Worm (Caenorhabditis elegans) whole organism, early embryonic: ENCODE results near the gene C09B9.4.

Source experiments
- B0310.2 ChIP-seq: sonication (generic microtip); optimal IDR thresholded peaks from 2 replicates; lab custom pipeline; 2016; ENCODE audit warnings: mild to moderate bottlenecking, missing genetic modification characterization, missing compliant biosample characterization
- F13C5.2 ChIP-seq: sonication (generic microtip); optimal IDR thresholded peaks from 2 replicates; lab custom pipeline; 2017; ENCODE audit warnings: mild to moderate bottlenecking, missing genetic modification characterization, inconsistent platforms, missing compliant biosample characterization
- aly-1 ChIP-seq: sonication (generic microtip); optimal IDR thresholded peaks from 2 replicates; lab custom pipeline; 2016; ENCODE audit warnings: missing genetic modification characterization, missing compliant biosample characterization
- ama-1 ChIP-seq: fragments of 150-350 bp; optimal IDR thresholded peaks from 2 replicates; lab custom pipeline; 2014
- ceh-13 ChIP-seq: fragments of 200-800 bp; sonication (Bioruptor generic); optimal IDR thresholded peaks from 2 replicates; lab custom pipeline; 2018; ENCODE audit warnings: mild to moderate bottlenecking, missing genetic modification characterization, missing compliant biosample characterization
- ceh-36 ChIP-seq: sonication (generic microtip); optimal IDR thresholded peaks from 2 replicates; lab custom pipeline; 2016; ENCODE audit warnings: missing genetic modification characterization, inconsistent platforms, missing compliant biosample characterization
- ets-7 ChIP-seq: sonication (generic microtip); optimal IDR thresholded peaks from 2 replicates; lab custom pipeline; 2016; ENCODE audit warnings: missing genotype, missing genetic modification characterization, missing compliant biosample characterization
- flt-1 ChIP-seq: fragments of 200-800 bp; sonication (Bioruptor generic); IDR thresholded peaks from 2 replicates; pipeline ENCODE4 v1.3.6; 2022; ENCODE audit warnings: missing genetic modification characterization, missing compliant biosample characterization
- hmbx-1 ChIP-seq: sonication (generic microtip); optimal IDR thresholded peaks from 2 replicates; lab custom pipeline; 2016; ENCODE audit warnings: mild to moderate bottlenecking, missing genetic modification characterization, missing compliant biosample characterization
- hmg-4 ChIP-seq: fragments of 200-800 bp; sonication (Bioruptor generic); optimal IDR thresholded peaks from 2 replicates; lab custom pipeline; 2018; ENCODE audit warnings: mild to moderate bottlenecking, missing genetic modification characterization, missing compliant biosample characterization
- hnd-1 ChIP-seq: sonication (generic microtip); optimal IDR thresholded peaks from 2 replicates; lab custom pipeline; 2016; ENCODE audit warnings: missing genetic modification characterization, missing compliant biosample characterization
- pes-1 ChIP-seq: fragments of 200-800 bp; sonication (Bioruptor generic); IDR thresholded peaks from 2 replicates; pipeline ENCODE4 v1.3.6; 2022; ENCODE audit warnings: missing genetic modification reagents, missing genetic modification characterization, missing compliant biosample characterization
- scrt-1 ChIP-seq: fragments of 200-800 bp; sonication (Bioruptor generic); IDR thresholded peaks from 2 replicates; pipeline ENCODE4 v1.3.6; 2022; ENCODE audit warnings: missing genetic modification characterization, missing compliant biosample characterization
- sea-1 ChIP-seq: fragments of 200-800 bp; sonication (Bioruptor generic); conservative IDR thresholded peaks from 2 replicates; pipeline ENCODE4 v1.3.6; 2022; ENCODE audit warnings: missing genetic modification characterization, missing compliant biosample characterization
- tbx-11 ChIP-seq: fragments of 200-800 bp; sonication (Bioruptor generic); IDR thresholded peaks from 2 replicates; pipeline ENCODE4 v1.3.6; 2022; ENCODE audit warnings: missing genetic modification characterization, missing compliant biosample characterization
- tbx-37 ChIP-seq: fragments of 200-800 bp; sonication (Bioruptor generic); conservative IDR thresholded peaks from 2 replicates; pipeline ENCODE4 v1.3.6; 2022; ENCODE audit warnings: missing genetic modification reagents, missing genetic modification characterization, missing compliant biosample characterization
- tra-4 ChIP-seq: sonication (generic microtip); optimal IDR thresholded peaks from 2 replicates; lab custom pipeline; 2017; ENCODE audit warnings: missing genetic modification characterization, missing compliant biosample characterization

The C09B9.4 gene

ce11 chrIV:5008378-5008777 is 24.8 kb downstream of the C09B9.4 start, which contains the start of gene srm-2:
Gene srm-2 (plus strand): TSS chrIV:5008678.
- no peak for TF ChIP-seq tra-4 (tag; lab: Kevin White, UChicago)
- no peak for TF ChIP-seq hmbx-1 (tag; lab: Kevin White, UChicago)
- no peak for TF ChIP-seq aly-1 (tag; lab: Kevin White, UChicago)
- no peak for TF ChIP-seq ceh-13 (GFP tag; lab: Kevin White, UChicago)
- TF ChIP-seq sea-1 (GFP tag; lab: Robert Waterston, UW) = no peak
- no peak for TF ChIP-seq flt-1
- TF ChIP-seq B0310.2 (tag; lab: Kevin White, UChicago) = no peak
- no peak for TF ChIP-seq tbx-11 (GFP tag; lab: Robert Waterston, UW)
- no peak for TF ChIP-seq ama-1 (lab: Kevin White, UChicago)
- TF ChIP-seq tbx-37 (GFP tag; lab: Robert Waterston, UW) = no peak
- TF ChIP-seq ets-7 (tag; lab: Kevin White, UChicago) = no peak
- TF ChIP-seq hmg-4 (GFP tag; lab: Kevin White, UChicago) = no peak

ce11 chrIV:5005154-5005553 is 28.0 kb downstream of the C09B9.4 start:
- TF ChIP-seq scrt-1 (GFP tag; lab: Robert Waterston, UW) (no peak), ama-1 (lab: Kevin White, UChicago) (no peak), aly-1 (tag; lab: Kevin White, UChicago) (no peak), tbx-37 (GFP tag; lab: Robert Waterston, UW) (no peak), tbx-11 (GFP tag; lab: Robert Waterston, UW) (no peak), ceh-13 (GFP tag; lab: Kevin White, UChicago) (no peak), ets-7 (tag; lab: Kevin White, UChicago) (no peak), pes-1 (GFP tag; lab: Robert Waterston, UW) (no peak), F13C5.2 (tag; lab: Kevin White, UChicago) (no peak), sea-1 (GFP tag; lab: Robert Waterston, UW) (no peak), hnd-1 (no peak), hmbx-1 (tag; lab: Kevin White, UChicago) (no peak), ceh-36 (tag; lab: Kevin White, UChicago) (no peak)

- no peak for TF ChIP-seq scrt-1 (GFP tag; lab: Robert Waterston, UW)
- no peak for TF ChIP-seq ama-1 (lab: Kevin White, UChicago)
- TF ChIP-seq hnd-1 = no peak
- TF ChIP-seq hmg-4 (GFP tag; lab: Kevin White, UChicago) = no peak
- no peak for TF ChIP-seq F13C5.2 (tag; lab: Kevin White, UChicago)
- no peak for TF ChIP-seq B0310.2 (tag; lab: Kevin White, UChicago)
- no peak for TF ChIP-seq ceh-13 (GFP tag; lab: Kevin White, UChicago)
- no peak for TF ChIP-seq ceh-36 (tag; lab: Kevin White, UChicago)
- no peak for TF ChIP-seq flt-1
- TF ChIP-seq tbx-37 (GFP tag; lab: Robert Waterston, UW) = no peak
- TF ChIP-seq aly-1 (tag; lab: Kevin White, UChicago) = no peak
- TF ChIP-seq pes-1 (GFP tag; lab: Robert Waterston, UW) = no peak
- TF ChIP-seq ets-7 (tag; lab: Kevin White, UChicago) = no peak
- no peak for TF ChIP-seq sea-1 (GFP tag; lab: Robert Waterston, UW)
- TF ChIP-seq hmbx-1 (tag; lab: Kevin White, UChicago) = no peak
- no peak for TF ChIP-seq tra-4 (tag; lab: Kevin White, UChicago)
- TF ChIP-seq tbx-11 (GFP tag; lab: Robert Waterston, UW) = no peak
Observed at ce11 chrIV:5002448-5002847, 30.7 kb downstream of the C09B9.4 start, which contains the start of gene pes-1. Gene pes-1 (plus strand): TSS chrIV:5002748.

- TF ChIP-seq hmbx-1 (tag; lab: Kevin White, UChicago) = no peak
- TF ChIP-seq ceh-13 (GFP tag; lab: Kevin White, UChicago) = no peak
- TF ChIP-seq hnd-1 = no peak
- TF ChIP-seq tra-4 (tag; lab: Kevin White, UChicago) = no peak
- TF ChIP-seq B0310.2 (tag; lab: Kevin White, UChicago) = no peak
- no peak for TF ChIP-seq pes-1 (GFP tag; lab: Robert Waterston, UW)
- no peak for TF ChIP-seq tbx-37 (GFP tag; lab: Robert Waterston, UW)
- no peak for TF ChIP-seq sea-1 (GFP tag; lab: Robert Waterston, UW)
- TF ChIP-seq hmg-4 (GFP tag; lab: Kevin White, UChicago) = no peak
- TF ChIP-seq F13C5.2 (tag; lab: Kevin White, UChicago) = no peak
- no peak for TF ChIP-seq flt-1
- no peak for TF ChIP-seq ets-7 (tag; lab: Kevin White, UChicago)
- no peak for TF ChIP-seq scrt-1 (GFP tag; lab: Robert Waterston, UW)
Observed at ce11 chrIV:4996956-4997355, 36.2 kb downstream of the C09B9.4 start.

- TF ChIP-seq ceh-36 (tag; lab: Kevin White, UChicago) (no peak), flt-1 (no peak), scrt-1 (GFP tag; lab: Robert Waterston, UW) (no peak), ets-7 (tag; lab: Kevin White, UChicago) (no peak), hmbx-1 (tag; lab: Kevin White, UChicago) (no peak), hnd-1 (no peak), F13C5.2 (tag; lab: Kevin White, UChicago) (no peak), ceh-13 (GFP tag; lab: Kevin White, UChicago) (no peak), tbx-37 (GFP tag; lab: Robert Waterston, UW) (no peak), tra-4 (tag; lab: Kevin White, UChicago) (no peak), B0310.2 (tag; lab: Kevin White, UChicago) (no peak)
Observed at ce11 chrIV:4995842-4996241, 37.3 kb downstream of the C09B9.4 start, which contains the start of gene ssq-2. Gene ssq-2 (plus strand): TSS chrIV:4996142.

- TF ChIP-seq ceh-36 (tag; lab: Kevin White, UChicago) = no peak
- TF ChIP-seq hmbx-1 (tag; lab: Kevin White, UChicago) = no peak
- TF ChIP-seq F13C5.2 (tag; lab: Kevin White, UChicago) = no peak
- no peak for TF ChIP-seq scrt-1 (GFP tag; lab: Robert Waterston, UW)
- no peak for TF ChIP-seq aly-1 (tag; lab: Kevin White, UChicago)
- TF ChIP-seq hnd-1 = no peak
- no peak for TF ChIP-seq B0310.2 (tag; lab: Kevin White, UChicago)
- no peak for TF ChIP-seq tbx-11 (GFP tag; lab: Robert Waterston, UW)
- no peak for TF ChIP-seq ets-7 (tag; lab: Kevin White, UChicago)
- TF ChIP-seq ama-1 (lab: Kevin White, UChicago) = no peak
- no peak for TF ChIP-seq sea-1 (GFP tag; lab: Robert Waterston, UW)
- no peak for TF ChIP-seq hmg-4 (GFP tag; lab: Kevin White, UChicago)
- no peak for TF ChIP-seq flt-1
- no peak for TF ChIP-seq pes-1 (GFP tag; lab: Robert Waterston, UW)
- no peak for TF ChIP-seq tbx-37 (GFP tag; lab: Robert Waterston, UW)
- TF ChIP-seq ceh-13 (GFP tag; lab: Kevin White, UChicago) = no peak
- TF ChIP-seq tra-4 (tag; lab: Kevin White, UChicago) = no peak
Observed at ce11 chrIV:4993128-4993527, 40.0 kb downstream of the C09B9.4 start.
